Fruit fly (Drosophila melanogaster) whole organism, embryonic: ENCODE results near the gene CG14439.

ENCODE experiments used
- Adf1 ChIP-seq: fragments of 200-800 bp; sonication (Bioruptor generic); IDR thresholded peaks from 2 replicates; pipeline ENCODE4 v1.3.6; 2022; ENCODE audit warnings: missing biosample characterization, missing genetic modification characterization
- Atf3 ChIP-seq: fragments of 200-800 bp; sonication (Bioruptor generic); optimal IDR thresholded peaks from 3 replicates; lab custom pipeline; 2016; ENCODE audit warnings: missing biosample characterization, missing genetic modification characterization
- CG1024 ChIP-seq: fragments of 200-800 bp; sonication (Bioruptor generic); IDR thresholded peaks from 2 replicates; pipeline ENCODE4 v1.3.6; 2022; ENCODE audit warnings: missing biosample characterization, missing genetic modification characterization
- CG10274 ChIP-seq: fragments of 200-800 bp; sonication (Bioruptor generic); optimal IDR thresholded peaks from 3 replicates; lab custom pipeline; 2017; ENCODE audit warnings: missing biosample characterization, mild to moderate bottlenecking, missing genetic modification characterization
- CG12391 ChIP-seq: fragments of 200-800 bp; sonication (Bioruptor generic); optimal IDR thresholded peaks from 3 replicates; lab custom pipeline; 2018; ENCODE audit warnings: missing biosample characterization, mild to moderate bottlenecking, missing genetic modification characterization, moderate library complexity
- CG12769 ChIP-seq: fragments of 200-800 bp; sonication (Bioruptor generic); optimal IDR thresholded peaks from 2 replicates; lab custom pipeline; 2019; ENCODE audit warnings: missing biosample characterization, mild to moderate bottlenecking, missing genetic modification characterization, moderate library complexity
- CG13287 ChIP-seq: fragments of 200-800 bp; sonication (Bioruptor generic); IDR thresholded peaks from 2 replicates; pipeline ENCODE4 v1.3.6; 2022; ENCODE audit warnings: missing biosample characterization, missing genetic modification characterization; ENCODE audit not compliant: partially characterized antibody
- CG14441 ChIP-seq: fragments of 200-800 bp; sonication (Bioruptor generic); IDR thresholded peaks from 2 replicates; pipeline ENCODE4 v1.3.6; 2022; ENCODE audit warnings: missing biosample characterization, missing genetic modification characterization
- CG15479 ChIP-seq: fragments of 200-800 bp; sonication (Bioruptor generic); optimal IDR thresholded peaks from 3 replicates; lab custom pipeline; 2019; ENCODE audit warnings: missing biosample characterization, mild to moderate bottlenecking, missing genetic modification characterization, moderate library complexity
- CG15696 ChIP-seq: fragments of 200-800 bp; sonication (Bioruptor generic); optimal IDR thresholded peaks from 2 replicates; lab custom pipeline; 2019; ENCODE audit warnings: missing biosample characterization, mild to moderate bottlenecking, missing genetic modification characterization, moderate library complexity
- CG16813 ChIP-seq: fragments of 200-800 bp; sonication (Bioruptor generic); IDR thresholded peaks from 3 replicates; pipeline ENCODE4 v1.3.6; 2022; ENCODE audit warnings: missing biosample characterization, missing genetic modification characterization; ENCODE audit not compliant: partially characterized antibody
- CG16815 ChIP-seq: fragments of 200-800 bp; sonication (Bioruptor generic); optimal IDR thresholded peaks from 3 replicates; lab custom pipeline; 2017; ENCODE audit warnings: missing biosample characterization, mild to moderate bottlenecking, missing genetic modification characterization
- CG17359 ChIP-seq: fragments of 200-800 bp; sonication (Bioruptor generic); optimal IDR thresholded peaks from 3 replicates; lab custom pipeline; 2018; ENCODE audit warnings: missing biosample characterization, mild to moderate bottlenecking, missing genetic modification characterization, moderate library complexity
- CG17385 ChIP-seq: fragments of 200-800 bp; sonication (Bioruptor generic); optimal IDR thresholded peaks from 3 replicates; lab custom pipeline; 2018; ENCODE audit warnings: missing biosample characterization, mild to moderate bottlenecking, missing genetic modification characterization
- CG17612 ChIP-seq: fragments of 200-800 bp; sonication (Bioruptor generic); IDR thresholded peaks from 2 replicates; pipeline ENCODE4 v1.3.6; 2022; ENCODE audit warnings: missing biosample characterization, missing genetic modification characterization
- CG30020 ChIP-seq: fragments of 200-800 bp; optimal IDR thresholded peaks from 2 replicates; lab custom pipeline; 2019; ENCODE audit warnings: missing biosample characterization, mild to moderate bottlenecking, missing genetic modification characterization, moderate library complexity
- CG31365 ChIP-seq: fragments of 200-800 bp; sonication (Bioruptor generic); optimal IDR thresholded peaks from 2 replicates; lab custom pipeline; 2018; ENCODE audit warnings: missing biosample characterization, mild to moderate bottlenecking, missing genetic modification characterization
- CG31388 ChIP-seq: fragments of 200-800 bp; sonication (Bioruptor generic); optimal IDR thresholded peaks from 2 replicates; lab custom pipeline; 2016; ENCODE audit warnings: missing biosample characterization, missing genetic modification characterization
- CG32532 ChIP-seq: fragments of 200-800 bp; sonication (Bioruptor generic); IDR thresholded peaks from 2 replicates; pipeline ENCODE4 v1.3.6; 2022; ENCODE audit warnings: missing biosample characterization, missing genetic modification characterization
- CG33213 ChIP-seq: fragments of 200-800 bp; sonication (Bioruptor generic); optimal IDR thresholded peaks from 3 replicates; lab custom pipeline; 2016; ENCODE audit warnings: missing biosample characterization, missing genetic modification characterization
- CG4328 ChIP-seq: fragments of 200-800 bp; sonication (Bioruptor generic); optimal IDR thresholded peaks from 3 replicates; lab custom pipeline; 2017; ENCODE audit warnings: missing biosample characterization, missing genetic modification reagents, missing genetic modification characterization
- CG6254 ChIP-seq: fragments of 200-800 bp; sonication (Bioruptor generic); optimal IDR thresholded peaks from 3 replicates; lab custom pipeline; 2017; ENCODE audit warnings: mild to moderate bottlenecking, missing biosample characterization, missing genetic modification reagents, missing genetic modification characterization
- CG7987 ChIP-seq: fragments of 200-800 bp; sonication (Bioruptor generic); optimal IDR thresholded peaks from 2 replicates; lab custom pipeline; 2018; ENCODE audit warnings: missing biosample characterization, mild to moderate bottlenecking, missing genetic modification characterization, moderate library complexity
- CG8089 ChIP-seq: fragments of 200-800 bp; sonication (Bioruptor generic); optimal IDR thresholded peaks from 3 replicates; lab custom pipeline; 2016; ENCODE audit warnings: missing biosample characterization, missing genetic modification characterization
- CG8924 ChIP-seq: fragments of 200-800 bp; optimal IDR thresholded peaks from 3 replicates; lab custom pipeline; 2019; ENCODE audit warnings: missing biosample characterization, mild to moderate bottlenecking, missing genetic modification characterization, moderate library complexity
- Dip3 ChIP-seq: fragments of 200-800 bp; sonication (Bioruptor generic); optimal IDR thresholded peaks from 3 replicates; lab custom pipeline; 2016; ENCODE audit warnings: missing biosample characterization, missing genetic modification characterization
- Doc2 ChIP-seq: fragments of 200-800 bp; sonication (Bioruptor generic); IDR thresholded peaks from 2 replicates; pipeline ENCODE4 v1.3.6; 2022; ENCODE audit warnings: missing biosample characterization, missing genetic modification characterization
- Doc3 ChIP-seq: fragments of 200-800 bp; sonication (Bioruptor generic); IDR thresholded peaks from 3 replicates; pipeline ENCODE4 v1.3.6; 2022; ENCODE audit warnings: missing biosample characterization, missing genetic modification characterization; ENCODE audit not compliant: partially characterized antibody
- HLH3B ChIP-seq: fragments of 200-800 bp; sonication (Bioruptor generic); IDR thresholded peaks from 2 replicates; pipeline ENCODE4 v1.3.6; 2022; ENCODE audit warnings: missing biosample characterization, missing genetic modification characterization
- Hr3 ChIP-seq: fragments of 200-800 bp; sonication (Bioruptor generic); optimal IDR thresholded peaks from 3 replicates; lab custom pipeline; 2016; ENCODE audit warnings: missing biosample characterization, missing genetic modification characterization
- PHDP ChIP-seq: fragments of 200-800 bp; sonication (Bioruptor generic); optimal IDR thresholded peaks from 3 replicates; lab custom pipeline; 2018; ENCODE audit warnings: missing biosample characterization, mild to moderate bottlenecking, missing genetic modification characterization, moderate library complexity
- Rx ChIP-seq: fragments of 200-800 bp; sonication (Bioruptor generic); IDR thresholded peaks from 2 replicates; pipeline ENCODE4 v1.3.6; 2022; ENCODE audit warnings: missing biosample characterization, missing genetic modification characterization
- Scr ChIP-seq: fragments of 200-800 bp; sonication (Bioruptor generic); IDR thresholded peaks from 2 replicates; pipeline ENCODE4 v1.3.6; 2022; ENCODE audit warnings: missing biosample characterization, missing genetic modification characterization; ENCODE audit not compliant: partially characterized antibody
- Sin3A ChIP-seq: fragments of >200 bp; optimal IDR thresholded peaks from 2 replicates; lab custom pipeline; 2018
- ab ChIP-seq: fragments of 200-800 bp; sonication (Bioruptor generic); optimal IDR thresholded peaks from 2 replicates; lab custom pipeline; 2016; ENCODE audit warnings: missing biosample characterization, missing genetic modification characterization
- ac ChIP-seq: fragments of 200-800 bp; sonication (Bioruptor generic); optimal IDR thresholded peaks from 3 replicates; lab custom pipeline; 2017; ENCODE audit warnings: missing biosample characterization, mild to moderate bottlenecking, missing genetic modification characterization
- ap ChIP-seq: fragments of 200-800 bp; sonication (Bioruptor generic); IDR thresholded peaks from 2 replicates; pipeline ENCODE4 v1.3.6; 2022; ENCODE audit warnings: missing biosample characterization, missing genetic modification characterization
- chif ChIP-seq, 2 experiments: fragments of 200-800 bp; sonication (Bioruptor generic); optimal IDR thresholded peaks; 3 replicates each; lab custom pipeline; 2016; ENCODE audit warnings: missing biosample characterization in 2 of 2, missing genetic modification characterization in 2 of 2
- corto ChIP-seq: fragments of 200-800 bp; sonication (Bioruptor generic); optimal IDR thresholded peaks from 2 replicates; lab custom pipeline; 2016; ENCODE audit warnings: missing biosample characterization, mild to moderate bottlenecking, missing genetic modification characterization, moderate library complexity
- crp ChIP-seq, 2 experiments: fragments of 200-800 bp; sonication (Bioruptor generic); optimal IDR thresholded peaks; 2 replicates in 1 of 2; 3 replicates in 1 of 2; lab custom pipeline; 2017; ENCODE audit warnings: missing biosample characterization in 2 of 2, missing genetic modification characterization in 2 of 2, mild to moderate bottlenecking in 1 of 2, moderate library complexity in 1 of 2
- dpn ChIP-seq, 2 experiments: fragments of 200-800 bp; sonication (Bioruptor generic); optimal IDR thresholded peaks; 3 replicates each; lab custom pipeline; 2016; ENCODE audit warnings: missing biosample characterization in 2 of 2, missing genetic modification characterization in 2 of 2
- gsb-n ChIP-seq: fragments of 200-800 bp; sonication (Bioruptor generic); optimal IDR thresholded peaks from 3 replicates; lab custom pipeline; 2018; ENCODE audit warnings: missing biosample characterization, mild to moderate bottlenecking, missing genetic modification characterization
- ind ChIP-seq: fragments of 200-800 bp; sonication (Bioruptor generic); optimal IDR thresholded peaks from 3 replicates; lab custom pipeline; 2016; ENCODE audit warnings: missing biosample characterization, missing genetic modification characterization
- insv ChIP-seq, 2 experiments: fragments of 200-800 bp; sonication (Bioruptor generic); optimal IDR thresholded peaks; 3 replicates each; lab custom pipeline; 2016 to 2018; ENCODE audit warnings: missing biosample characterization in 2 of 2, missing genetic modification characterization in 2 of 2
- ken ChIP-seq: fragments of 200-800 bp; sonication (Bioruptor generic); IDR thresholded peaks from 3 replicates; pipeline ENCODE4 v1.3.6; 2022; ENCODE audit warnings: missing biosample characterization, missing genetic modification characterization
- lbe ChIP-seq: fragments of 200-800 bp; sonication (Bioruptor generic); optimal IDR thresholded peaks from 2 replicates; lab custom pipeline; 2016; ENCODE audit warnings: missing biosample characterization, mild to moderate bottlenecking, missing genetic modification characterization
- oc ChIP-seq: fragments of 200-800 bp; sonication (Bioruptor generic); optimal IDR thresholded peaks from 2 replicates; lab custom pipeline; 2018; ENCODE audit warnings: missing biosample characterization, mild to moderate bottlenecking, missing genetic modification characterization, moderate library complexity
- schlank ChIP-seq: fragments of 200-800 bp; sonication (Bioruptor generic); optimal IDR thresholded peaks from 2 replicates; lab custom pipeline; 2018; ENCODE audit warnings: missing biosample characterization, mild to moderate bottlenecking, missing genetic modification characterization
- unpg ChIP-seq: fragments of 200-800 bp; sonication (Bioruptor generic); optimal IDR thresholded peaks from 3 replicates; lab custom pipeline; 2018; ENCODE audit warnings: missing biosample characterization, mild to moderate bottlenecking, missing genetic modification characterization, moderate library complexity
- zfh2 ChIP-seq: fragments of 200-800 bp; sonication (Bioruptor generic); optimal IDR thresholded peaks from 2 replicates; lab custom pipeline; 2016; ENCODE audit warnings: missing biosample characterization, missing genetic modification characterization

Gene CG14439

dm6 chrX:6794190-6794589 is 46.8 kb downstream of the CG14439 start (continued):
- TF ChIP-seq CG31365 (tag; lab: Kevin White, UChicago) (peak; percentile 62), CG31388 (peak; percentile 46), unpg (GFP tag; lab: Kevin White, UChicago) (peak; percentile 88), CG1024 (GFP tag; lab: Robert Waterston, UW) (peak; percentile 75), CG16815 (GFP tag; lab: Kevin White, UChicago) (peak; percentile 71), CG13287 (GFP tag; lab: Robert Waterston, UW) (no peak), Scr (GFP tag; lab: Robert Waterston, UW) (no peak), Doc2 (GFP tag; lab: Robert Waterston, UW) (0 out of 2 replicates have a peak, but pooled peaks have one; percentile 41), Hr3 (GFP tag; lab: Kevin White, UChicago) (peak; percentile 65), lbe (GFP tag; lab: Kevin White, UChicago) (no peak), CG15696 (tag; lab: Kevin White, UChicago) (peak; percentile 26), corto (GFP tag; lab: Kevin White, UChicago) (no peak), CG17612 (GFP tag; lab: Robert Waterston, UW) (peak; percentile 72; the same call in 1 of the 2 replicates), ken (GFP tag; lab: Robert Waterston, UW) (peak; percentile 87), schlank (tag; lab: Kevin White, UChicago) (peak; percentile 78), CG14441 (peak; percentile 91), Atf3 (GFP tag; lab: Kevin White, UChicago) (peak; percentile 74), CG8924 (peak; percentile 79), crp (GFP tag; optimal IDR thresholded peaks at IDR 0.05; lab: Kevin White, UChicago) (peak in 1 of 2 experiments; percentile 36), CG17359 (tag; lab: Kevin White, UChicago) (peak; percentile 86), CG4328 (GFP tag; lab: Kevin White, UChicago) (no peak), CG12391 (tag; lab: Kevin White, UChicago) (peak; percentile 72), oc (tag; lab: Kevin White, UChicago) (peak; percentile 57), CG8089 (peak; percentile 67), CG30020 (no peak), Rx (GFP tag; lab: Robert Waterston, UW) (peak; percentile 87), Doc3 (GFP tag; lab: Robert Waterston, UW) (no peak), insv (GFP tag; optimal IDR thresholded peaks at IDR 0.05; lab: Kevin White, UChicago) (no peak), CG16813 (GFP tag; lab: Robert Waterston, UW) (no peak), CG7987 (GFP tag; lab: Kevin White, UChicago) (peak; percentile 20), Dip3 (GFP tag; lab: Kevin White, UChicago) (peak; percentile 81), CG33213 (GFP tag; lab: Kevin White, UChicago) (peak; percentile 82), CG15479 (GFP tag; lab: Kevin White, UChicago) (no peak), Adf1 (peak; percentile 48; the same call in 1 of the 2 replicates), CG32532 (GFP tag; lab: Robert Waterston, UW) (peak; percentile 86), HLH3B (GFP tag; lab: Robert Waterston, UW) (peak; percentile 84), Sin3A (no peak), CG12769 (tag; lab: Kevin White, UChicago) (peak; percentile 93), zfh2 (GFP tag; lab: Kevin White, UChicago) (peak; percentile 84), ind (GFP tag; lab: Kevin White, UChicago) (peak; percentile 85), PHDP (peak; percentile 84), ab (GFP tag; lab: Kevin White, UChicago) (peak; percentile 79), CG10274 (peak; percentile 69), dpn (GFP tag; optimal IDR thresholded peaks at IDR 0.05; lab: Kevin White, UChicago) (peak; percentile 84 to 90), ac (GFP tag; lab: Kevin White, UChicago) (peak; percentile 36), CG17385 (GFP tag; lab: Kevin White, UChicago) (peak; percentile 80), CG6254 (GFP tag; lab: Kevin White, UChicago) (peak; percentile 46), gsb-n (tag; lab: Kevin White, UChicago) (peak; percentile 52), chif (GFP tag; optimal IDR thresholded peaks at IDR 0.05; lab: Kevin White, UChicago) (peak; percentile 74 to 79), ap (GFP tag; lab: Robert Waterston, UW) (peak; percentile 86)
